In the genomic region with DNA sequence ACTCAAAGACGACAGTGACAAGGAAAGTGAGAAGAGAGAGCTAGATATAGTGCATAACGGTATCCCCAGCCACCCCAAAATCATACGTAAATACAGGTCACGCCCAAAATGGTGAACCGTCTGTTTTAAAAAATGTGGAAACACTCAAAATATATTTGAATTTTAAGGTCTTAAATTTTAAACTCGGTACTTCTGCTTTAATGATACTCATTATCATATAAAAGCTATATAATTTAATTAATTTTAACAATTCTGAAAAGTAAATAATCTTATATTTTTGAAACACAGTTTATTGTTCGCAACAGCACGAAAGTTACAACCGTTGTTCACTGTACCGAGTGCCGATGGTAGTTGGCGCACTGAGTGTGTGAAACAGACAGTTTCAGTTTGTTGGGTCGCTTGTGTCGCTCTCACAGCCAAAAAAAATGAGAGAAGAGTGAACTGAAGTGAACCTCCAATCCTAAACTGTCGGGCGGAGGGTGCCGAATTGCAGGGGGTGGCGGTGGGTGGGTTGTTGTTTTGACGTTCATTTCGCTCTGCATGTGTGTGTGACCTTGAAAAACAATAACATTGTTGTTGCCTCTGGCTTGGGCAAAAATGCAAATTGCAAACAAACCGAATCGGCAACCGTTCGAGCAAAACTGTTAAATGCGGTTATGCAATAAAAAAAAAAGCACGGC, we compare ENCODE assay signal across 5 fruit fly cellular contexts.
A peak's percentile ranks its signal among the peaks of the same experiment; 100 is the strongest.
TF ChIP-seq lines count a peak whose summit lies in the region.

No protein-coding gene starts in this region.

- peak; percentile 51 for TF ChIP-seq CTCF in whole organism, embryonic (GFP tag; optimal IDR thresholded peaks at IDR 0.05; lab: Kevin White, UChicago)

TF ChIP-seq in whole organism, adult, 20 proteins besides CTCF, POLR2A, EP300 and RAD21 (continues in another document):
- peak; percentile 85 for TF ChIP-seq CG1620 (GFP tag; optimal IDR thresholded peaks at IDR 0.05; lab: Kevin White, UChicago)
- peak; percentile 90 for TF ChIP-seq bab1 (GFP tag; optimal IDR thresholded peaks at IDR 0.05; lab: Kevin White, UChicago)
- TF ChIP-seq Mnt (GFP tag; optimal IDR thresholded peaks at IDR 0.05; lab: Kevin White, UChicago): peak; percentile 86
- TF ChIP-seq ovo (GFP tag; optimal IDR thresholded peaks at IDR 0.05; lab: Kevin White, UChicago): peak; percentile 71
- TF ChIP-seq Hr96 (GFP tag; optimal IDR thresholded peaks at IDR 0.05; lab: Kevin White, UChicago): no peak
- TF ChIP-seq cic (GFP tag; optimal IDR thresholded peaks at IDR 0.05; lab: Kevin White, UChicago): peak; percentile 82
- TF ChIP-seq CG33017 (tag; optimal IDR thresholded peaks at IDR 0.05; lab: Kevin White, UChicago): peak; percentile 95
- peak; percentile 94 for TF ChIP-seq CG12768 (GFP tag; optimal IDR thresholded peaks at IDR 0.05; lab: Kevin White, UChicago)
- TF ChIP-seq CG7045 (GFP tag; optimal IDR thresholded peaks at IDR 0.05; lab: Kevin White, UChicago): peak; percentile 93
- peak; percentile 72 for TF ChIP-seq tj (GFP tag; optimal IDR thresholded peaks at IDR 0.05; lab: Kevin White, UChicago)
- peak; percentile 93 for TF ChIP-seq pad (GFP tag; optimal IDR thresholded peaks at IDR 0.05; lab: Kevin White, UChicago)
- TF ChIP-seq CG14711 (tag; optimal IDR thresholded peaks at IDR 0.05; lab: Kevin White, UChicago): peak; percentile 91
- no peak for TF ChIP-seq kay (GFP tag; lab: Kevin White, UChicago; ENCODE audit: borderline replicate concordance)
- peak; percentile 89 for TF ChIP-seq Clk (GFP tag; optimal IDR thresholded peaks at IDR 0.05; lab: Kevin White, UChicago)
- peak; percentile 81 for TF ChIP-seq Crg-1 (GFP tag; optimal IDR thresholded peaks at IDR 0.05; lab: Kevin White, UChicago)
- peak; percentile 74 for TF ChIP-seq toe (GFP tag; optimal IDR thresholded peaks at IDR 0.05; lab: Kevin White, UChicago)

TF ChIP-seq in whole organism, embryonic, 481 proteins besides CTCF, POLR2A, EP300 and RAD21 (continues in another document):
- peak; percentile 89 for TF ChIP-seq CG9817 (tag; optimal IDR thresholded peaks at IDR 0.05; lab: Kevin White, UChicago)
- peak; percentile 76; the same call in 2 of the 3 replicates for TF ChIP-seq H15 (GFP tag; IDR thresholded peaks at IDR 0.05; lab: Robert Waterston, UW)
- TF ChIP-seq amos (GFP tag; IDR thresholded peaks at IDR 0.05; lab: Robert Waterston, UW; ENCODE audit: partially characterized antibody): no peak
- TF ChIP-seq chm (GFP tag; IDR thresholded peaks at IDR 0.05; lab: Robert Waterston, UW): no peak; the same call in 1 of the 2 replicates
- TF ChIP-seq sd (tag; optimal IDR thresholded peaks at IDR 0.05; lab: Kevin White, UChicago): peak; percentile 77
- peak; percentile 96 for TF ChIP-seq CG12659 (GFP tag; optimal IDR thresholded peaks at IDR 0.05; lab: Kevin White, UChicago)
- peak; percentile 71 for TF ChIP-seq CG16779 (GFP tag; IDR thresholded peaks at IDR 0.05; lab: Robert Waterston, UW)
- TF ChIP-seq CG3995 (GFP tag; optimal IDR thresholded peaks at IDR 0.05; lab: Kevin White, UChicago): peak; percentile 32
- TF ChIP-seq pita (GFP tag; optimal IDR thresholded peaks at IDR 0.05; lab: Kevin White, UChicago): no peak
- peak; percentile 92 for TF ChIP-seq CG15601 (tag; optimal IDR thresholded peaks at IDR 0.05; lab: Kevin White, UChicago)
- peak; percentile 31 for TF ChIP-seq pho (GFP tag; optimal IDR thresholded peaks at IDR 0.05; lab: Kevin White, UChicago)
- peak; percentile 89 for TF ChIP-seq gsb-n (tag; optimal IDR thresholded peaks at IDR 0.05; lab: Kevin White, UChicago)
- no peak for TF ChIP-seq Sry-δ (GFP tag; optimal IDR thresholded peaks at IDR 0.05; lab: Kevin White, UChicago)
- peak; percentile 83 for TF ChIP-seq B-H1 (GFP tag; IDR thresholded peaks at IDR 0.05; lab: Robert Waterston, UW)
- TF ChIP-seq CG30020 (tag; optimal IDR thresholded peaks at IDR 0.05; lab: Kevin White, UChicago): peak; percentile 73
- no peak for TF ChIP-seq D (optimal IDR thresholded peaks at IDR 0.05; lab: Kevin White, UChicago)
- TF ChIP-seq D (GFP tag; optimal IDR thresholded peaks at IDR 0.05; lab: Kevin White, UChicago): peak; percentile 90

TF ChIP-seq in whole organism, prepupa, 60 proteins besides CTCF, POLR2A, EP300 and RAD21 (continues in another document):
- TF ChIP-seq CG8319 (GFP tag; optimal IDR thresholded peaks at IDR 0.05; lab: Kevin White, UChicago) (peak; percentile 43), Hr38 (GFP tag; optimal IDR thresholded peaks at IDR 0.05; lab: Kevin White, UChicago) (no peak), CG16779 (tag; optimal IDR thresholded peaks at IDR 0.05; lab: Kevin White, UChicago) (peak; percentile 81), OdsH (GFP tag; optimal IDR thresholded peaks at IDR 0.05; lab: Kevin White, UChicago) (peak; percentile 86), CG34406 (GFP tag; optimal IDR thresholded peaks at IDR 0.05; lab: Kevin White, UChicago) (peak; percentile 78), dsx (GFP tag; optimal IDR thresholded peaks at IDR 0.05; lab: Kevin White, UChicago; ENCODE audit: poor library complexity, severe bottlenecking) (peak; percentile 69), CG4318 (GFP tag; optimal IDR thresholded peaks at IDR 0.05; lab: Kevin White, UChicago) (peak; percentile 91), CG6808 (GFP tag; optimal IDR thresholded peaks at IDR 0.05; lab: Kevin White, UChicago) (peak; percentile 67), CG10631 (GFP tag; optimal IDR thresholded peaks at IDR 0.05; lab: Kevin White, UChicago) (peak; percentile 78), Lpt (GFP tag; optimal IDR thresholded peaks at IDR 0.05; lab: Kevin White, UChicago) (peak; percentile 80), CG6163 (GFP tag; IDR thresholded peaks at IDR 0.05; lab: Robert Waterston, UW) (peak; percentile 79), Ets21C (GFP tag; optimal IDR thresholded peaks at IDR 0.05; lab: Kevin White, UChicago) (peak; percentile 26), fd85E (GFP tag; optimal IDR thresholded peaks at IDR 0.05; lab: Kevin White, UChicago) (no peak), Met (GFP tag; optimal IDR thresholded peaks at IDR 0.05; lab: Kevin White, UChicago) (peak; percentile 56), pdm3 (GFP tag; optimal IDR thresholded peaks at IDR 0.05; lab: Kevin White, UChicago) (peak; percentile 78), net (GFP tag; optimal IDR thresholded peaks at IDR 0.05; lab: Kevin White, UChicago) (peak; percentile 84), Hr4 (GFP tag; optimal IDR thresholded peaks at IDR 0.05; lab: Kevin White, UChicago) (peak; percentile 79)

TF ChIP-seq in whole organism, pupa, 21 proteins besides CTCF, POLR2A, EP300 and RAD21 (continues in another document):
- TF ChIP-seq CG14655 (GFP tag; optimal IDR thresholded peaks at IDR 0.05; lab: Kevin White, UChicago) (no peak), CG12605 (GFP tag; IDR thresholded peaks at IDR 0.05; lab: Robert Waterston, UW) (peak; percentile 57), EcR (GFP tag; optimal IDR thresholded peaks at IDR 0.05; lab: Kevin White, UChicago) (peak; percentile 28), Snoo (tag; optimal IDR thresholded peaks at IDR 0.05; lab: Kevin White, UChicago) (peak; percentile 78), CG17806 (tag; optimal IDR thresholded peaks at IDR 0.05; lab: Kevin White, UChicago) (peak; percentile 66), Ets98B (GFP tag; IDR thresholded peaks at IDR 0.05; lab: Robert Waterston, UW) (peak; percentile 77), CG8159 (tag; optimal IDR thresholded peaks at IDR 0.05; lab: Kevin White, UChicago) (peak; percentile 85), D1 (tag; optimal IDR thresholded peaks at IDR 0.05; lab: Kevin White, UChicago) (no peak), CG8301 (tag; optimal IDR thresholded peaks at IDR 0.05; lab: Kevin White, UChicago) (peak; percentile 84), Pif1A (GFP tag; optimal IDR thresholded peaks at IDR 0.05; lab: Kevin White, UChicago) (no peak), CG9948 (tag; optimal IDR thresholded peaks at IDR 0.05; lab: Kevin White, UChicago) (peak; percentile 69), CG4496 (GFP tag; IDR thresholded peaks at IDR 0.05; lab: Robert Waterston, UW) (peak; percentile 86), CG32121 (GFP tag; IDR thresholded peaks at IDR 0.05; lab: Robert Waterston, UW) (peak; percentile 92), CG10348 (GFP tag; IDR thresholded peaks at IDR 0.05; lab: Robert Waterston, UW) (0 out of 2 replicates have a peak, but pooled peaks have one; percentile 50), rn (GFP tag; IDR thresholded peaks at IDR 0.05; lab: Robert Waterston, UW) (no peak), CG13204 (GFP tag; optimal IDR thresholded peaks at IDR 0.05; lab: Kevin White, UChicago) (peak; percentile 48), Pif1B (GFP tag; optimal IDR thresholded peaks at IDR 0.05; lab: Kevin White, UChicago) (peak; percentile 68), gl (tag; optimal IDR thresholded peaks at IDR 0.05; lab: Kevin White, UChicago) (peak; percentile 20), CG34367 (tag; optimal IDR thresholded peaks at IDR 0.05; lab: Kevin White, UChicago) (peak; percentile 61)

TF ChIP-seq in whole organism, wandering third instar larva, 38 proteins besides CTCF, POLR2A, EP300 and RAD21 (continues in another document):
- TF ChIP-seq Myc (optimal IDR thresholded peaks at IDR 0.05; lab: Kevin White, UChicago) (no peak), lola (GFP tag; optimal IDR thresholded peaks at IDR 0.05; lab: Kevin White, UChicago) (no peak), Rel (GFP tag; optimal IDR thresholded peaks at IDR 0.05; lab: Kevin White, UChicago) (peak; percentile 60), Rel (tag; optimal IDR thresholded peaks at IDR 0.05; lab: Kevin White, UChicago) (peak; percentile 70), CrebA (GFP tag; optimal IDR thresholded peaks at IDR 0.05; lab: Kevin White, UChicago; ENCODE audit: borderline replicate concordance) (no peak), psq (GFP tag; optimal IDR thresholded peaks at IDR 0.05; lab: Kevin White, UChicago) (peak; percentile 79), HLH106 (tag; optimal IDR thresholded peaks at IDR 0.05; lab: Kevin White, UChicago) (peak; percentile 92), brk (GFP tag; optimal IDR thresholded peaks at IDR 0.05; lab: Kevin White, UChicago) (no peak), ey (GFP tag; optimal IDR thresholded peaks at IDR 0.05; lab: Kevin White, UChicago) (peak; percentile 80), OdsH (GFP tag; optimal IDR thresholded peaks at IDR 0.05; lab: Kevin White, UChicago) (peak; percentile 87), CG9705 (GFP tag; optimal IDR thresholded peaks at IDR 0.05; lab: Kevin White, UChicago) (peak; percentile 90), Abd-B (GFP tag; optimal IDR thresholded peaks at IDR 0.05; lab: Kevin White, UChicago) (no peak), jim (GFP tag; optimal IDR thresholded peaks at IDR 0.05; lab: Kevin White, UChicago) (no peak), CG32264 (GFP tag; optimal IDR thresholded peaks at IDR 0.05; lab: Kevin White, UChicago) (peak; percentile 7), dsf (GFP tag; optimal IDR thresholded peaks at IDR 0.05; lab: Kevin White, UChicago; ENCODE audit: borderline replicate concordance) (no peak), Mio (GFP tag; optimal IDR thresholded peaks at IDR 0.05; lab: Kevin White, UChicago) (no peak), Jra (GFP tag; optimal IDR thresholded peaks at IDR 0.05; lab: Kevin White, UChicago) (no peak), Hr78 (GFP tag; optimal IDR thresholded peaks at IDR 0.05; lab: Kevin White, UChicago) (no peak), dmrt93B (GFP tag; optimal IDR thresholded peaks at IDR 0.05; lab: Kevin White, UChicago) (peak; percentile 89), Dfd (GFP tag; optimal IDR thresholded peaks at IDR 0.05; lab: Kevin White, UChicago) (no peak), sv (GFP tag; optimal IDR thresholded peaks at IDR 0.05; lab: Kevin White, UChicago) (peak; percentile 74)
